Worm (Caenorhabditis elegans) whole organism, mixed stage, embryonic: ENCODE results near the gene asna-1.

ENCODE experiments used
- ceh-43 ChIP-seq: fragments of 200-800 bp; sonication (Bioruptor generic); optimal IDR thresholded peaks from 2 replicates; lab custom pipeline; 2018; ENCODE audit warnings: mild to moderate bottlenecking, missing genetic modification characterization, moderate library complexity, missing compliant biosample characterization
- ceh-83 ChIP-seq: fragments of 200-800 bp; sonication (Bioruptor generic); optimal IDR thresholded peaks from 2 replicates; lab custom pipeline; 2018; ENCODE audit warnings: mild to moderate bottlenecking, missing genetic modification characterization, missing compliant biosample characterization
- ham-2 ChIP-seq: fragments of 200-800 bp; sonication (Bioruptor generic); optimal IDR thresholded peaks from 2 replicates; lab custom pipeline; 2018; ENCODE audit warnings: mild to moderate bottlenecking, missing genetic modification characterization, missing compliant biosample characterization
- mab-5 ChIP-seq: fragments of 150-350 bp; optimal IDR thresholded peaks from 2 replicates; lab custom pipeline; 2014; ENCODE audit warnings: missing biosample characterization, missing genetic modification characterization
- nhr-12 ChIP-seq: fragments of 150-350 bp; optimal IDR thresholded peaks from 2 replicates; lab custom pipeline; 2014; ENCODE audit warnings: missing biosample characterization, missing genetic modification characterization
- nhr-237 ChIP-seq: fragments of 150-350 bp; optimal IDR thresholded peaks from 2 replicates; lab custom pipeline; 2014; ENCODE audit warnings: missing biosample characterization, missing genetic modification characterization
- pha-4 ChIP-seq: fragments of 150-350 bp; optimal IDR thresholded peaks from 2 replicates; lab custom pipeline; 2018; ENCODE audit warnings: missing biosample characterization, missing genetic modification reagents, missing genetic modification characterization
- sem-2 ChIP-seq: fragments of 200-800 bp; sonication (Bioruptor generic); optimal IDR thresholded peaks from 2 replicates; lab custom pipeline; 2018; ENCODE audit warnings: mild to moderate bottlenecking, missing genetic modification characterization, missing compliant biosample characterization
- unc-120 ChIP-seq: sonication (generic microtip); optimal IDR thresholded peaks from 2 replicates; lab custom pipeline; 2017; ENCODE audit warnings: missing genetic modification characterization, missing compliant biosample characterization; ENCODE audit not compliant: poor library complexity, severe bottlenecking
- unc-39 ChIP-seq: fragments of 150-350 bp; optimal IDR thresholded peaks from 2 replicates; lab custom pipeline; 2014; ENCODE audit warnings: missing biosample characterization, missing genetic modification characterization
- zip-8 ChIP-seq: fragments of 150-350 bp; optimal IDR thresholded peaks from 2 replicates; lab custom pipeline; 2014; ENCODE audit warnings: missing biosample characterization, missing genetic modification characterization
- ztf-11 ChIP-seq: fragments of 150-350 bp; optimal IDR thresholded peaks from 2 replicates; lab custom pipeline; 2014; ENCODE audit warnings: missing biosample characterization, missing genetic modification characterization

asna-1 gene

ce11 chrIII:8944357-8944756 lies 49.5 kb downstream of the asna-1 start, which contains the start of gene dhrr-1:
Gene dhrr-1, plus strand, starts transcription at chrIII:8944657.
- TF ChIP-seq ham-2 (GFP tag; lab: Kevin White, UChicago) (no peak), nhr-237 (tag; lab: Kevin White, UChicago) (no peak), pha-4 (tag; lab: Kevin White, UChicago) (no peak), mab-5 (tag; lab: Kevin White, UChicago) (no peak), unc-120 (no peak), sem-2 (GFP tag; lab: Kevin White, UChicago) (no peak), ztf-11 (tag; lab: Kevin White, UChicago) (no peak), unc-39 (no peak), ceh-43 (GFP tag; lab: Kevin White, UChicago) (no peak), zip-8 (no peak), ceh-83 (GFP tag; lab: Kevin White, UChicago) (no peak), nhr-12 (tag; lab: Kevin White, UChicago) (no peak)
- TF ChIP-seq, all 35 proteins: peak for 0
